Fruit fly (Drosophila melanogaster): ENCODE measurements around the gene CG10584.

DNA sequence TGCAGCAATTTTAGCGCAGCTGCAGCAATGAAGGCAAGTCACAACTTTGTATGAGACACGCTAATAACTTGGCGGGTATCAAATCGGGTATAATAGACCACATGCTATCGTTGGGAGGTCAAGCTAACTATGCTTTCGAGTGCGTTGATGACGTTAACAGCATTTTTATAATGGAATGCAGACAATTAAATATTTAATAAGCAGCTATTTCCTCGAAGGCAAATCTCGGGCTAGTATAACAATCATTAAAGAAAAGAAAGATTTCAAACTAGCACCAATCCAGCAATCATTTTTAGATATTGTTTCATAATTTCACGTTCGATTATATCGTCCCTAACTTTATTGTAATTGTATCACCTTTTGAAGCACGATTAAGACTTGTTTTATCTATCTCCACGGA lies 50.7 kb downstream of the CG10584 start:
- TF ChIP-seq CG8478 (optimal IDR thresholded peaks at IDR 0.05) (no peak), psq (optimal IDR thresholded peaks at IDR 0.05) (no peak)
